Fruit fly (Drosophila melanogaster): ENCODE data around the gene CG7518.

- TF ChIP-seq EcR (GFP tag; optimal IDR thresholded peaks at IDR 0.05), result no peak
- no peak for TF ChIP-seq rn (GFP tag; IDR thresholded peaks at IDR 0.05)
- no peak for TF ChIP-seq CG12605 (GFP tag; IDR thresholded peaks at IDR 0.05)
- TF ChIP-seq CG13204 (GFP tag; optimal IDR thresholded peaks at IDR 0.05), result no peak
- TF ChIP-seq CG8159 (tag; optimal IDR thresholded peaks at IDR 0.05), result no peak
- TF ChIP-seq CG9948 (tag; optimal IDR thresholded peaks at IDR 0.05), result no peak
- no peak for TF ChIP-seq CG15710 (tag; optimal IDR thresholded peaks at IDR 0.05)
- TF ChIP-seq CG8301 (tag; optimal IDR thresholded peaks at IDR 0.05), result no peak
- no peak for TF ChIP-seq fd96Ca (GFP tag; IDR thresholded peaks at IDR 0.05)
- TF ChIP-seq CG34367 (tag; optimal IDR thresholded peaks at IDR 0.05), result no peak
- no peak for TF ChIP-seq D1 (tag; optimal IDR thresholded peaks at IDR 0.05)
- no peak for TF ChIP-seq CG14655 (GFP tag; optimal IDR thresholded peaks at IDR 0.05)
- TF ChIP-seq Ets98B (GFP tag; IDR thresholded peaks at IDR 0.05), result no peak
- TF ChIP-seq Snoo (tag; optimal IDR thresholded peaks at IDR 0.05), result no peak
Observed at dm6 chr3R:12995522-12995921, 2.4 kb upstream of the CG7518 start, which contains the start of gene CG7488.
